Fruit fly (Drosophila melanogaster) whole organism, embryonic: ENCODE data around the gene CG12592.

ENCODE experiments used
- Atf6 ChIP-seq: fragments of 200-800 bp; sonication (Bioruptor generic); IDR thresholded peaks from 2 replicates; pipeline ENCODE4 v1.3.6; 2022; ENCODE audit warnings: missing biosample characterization, missing genetic modification characterization
- CG1024 ChIP-seq: fragments of 200-800 bp; sonication (Bioruptor generic); IDR thresholded peaks from 2 replicates; pipeline ENCODE4 v1.3.6; 2022; ENCODE audit warnings: missing biosample characterization, missing genetic modification characterization
- CG10366 ChIP-seq: fragments of 200-800 bp; sonication (Bioruptor generic); IDR thresholded peaks from 2 replicates; pipeline ENCODE4 v1.3.6; 2022; ENCODE audit warnings: missing biosample characterization, missing genetic modification characterization
- CG10959 ChIP-seq: fragments of 200-800 bp; sonication (Bioruptor generic); IDR thresholded peaks from 2 replicates; pipeline ENCODE4 v1.3.6; 2022; ENCODE audit warnings: missing biosample characterization, missing genetic modification characterization
- CG11398 ChIP-seq: fragments of 200-800 bp; sonication (Bioruptor generic); optimal IDR thresholded peaks from 2 replicates; lab custom pipeline; 2016; ENCODE audit warnings: missing biosample characterization, missing genetic modification characterization
- CG11456 ChIP-seq: fragments of 200-800 bp; sonication (Bioruptor generic); IDR thresholded peaks from 3 replicates; pipeline ENCODE4 v1.3.6; 2022; ENCODE audit warnings: missing biosample characterization, missing genetic modification characterization
- CG13287 ChIP-seq: fragments of 200-800 bp; sonication (Bioruptor generic); IDR thresholded peaks from 2 replicates; pipeline ENCODE4 v1.3.6; 2022; ENCODE audit warnings: missing biosample characterization, missing genetic modification characterization; ENCODE audit not compliant: partially characterized antibody
- CG14014 ChIP-seq: fragments of 200-800 bp; sonication (Bioruptor generic); IDR thresholded peaks from 2 replicates; pipeline ENCODE4 v1.3.6; 2022; ENCODE audit warnings: missing biosample characterization, missing genetic modification characterization
- CG17568 ChIP-seq: fragments of 200-800 bp; sonication (Bioruptor generic); optimal IDR thresholded peaks from 2 replicates; lab custom pipeline; 2018; ENCODE audit warnings: missing biosample characterization, mild to moderate bottlenecking, missing genetic modification characterization, moderate library complexity
- CG17612 ChIP-seq: fragments of 200-800 bp; sonication (Bioruptor generic); IDR thresholded peaks from 2 replicates; pipeline ENCODE4 v1.3.6; 2022; ENCODE audit warnings: missing biosample characterization, missing genetic modification characterization
- CG1792 ChIP-seq: fragments of 200-800 bp; sonication (Bioruptor generic); optimal IDR thresholded peaks from 2 replicates; lab custom pipeline; 2016; ENCODE audit warnings: missing biosample characterization, missing genetic modification characterization
- CG18764 ChIP-seq: fragments of 200-800 bp; sonication (Bioruptor generic); optimal IDR thresholded peaks from 3 replicates; lab custom pipeline; 2016; ENCODE audit warnings: missing biosample characterization, missing genetic modification characterization
- CG8478 ChIP-seq: fragments of >200 bp; optimal IDR thresholded peaks from 2 replicates; lab custom pipeline; 2018
- CkIIα-i1 ChIP-seq: fragments of 200-800 bp; sonication (Bioruptor generic); IDR thresholded peaks from 2 replicates; pipeline ENCODE4 v1.3.6; 2022; ENCODE audit warnings: missing biosample characterization, missing genetic modification characterization
- Deaf1 ChIP-seq: fragments of 200-800 bp; optimal IDR thresholded peaks from 3 replicates; lab custom pipeline; 2019; ENCODE audit warnings: missing biosample characterization, mild to moderate bottlenecking, missing genetic modification characterization, moderate library complexity
- Dp ChIP-seq: fragments of 200-800 bp; sonication (Bioruptor generic); optimal IDR thresholded peaks from 2 replicates; lab custom pipeline; 2018; ENCODE audit warnings: missing biosample characterization, mild to moderate bottlenecking, missing genetic modification characterization, moderate library complexity
- H15 ChIP-seq: fragments of 200-800 bp; sonication (Bioruptor generic); IDR thresholded peaks from 3 replicates; pipeline ENCODE4 v1.3.6; 2022; ENCODE audit warnings: missing biosample characterization, missing genetic modification characterization
- Hr78 ChIP-seq, 2 experiments: fragments of 200-800 bp in 1 of 2; fragments of >200 bp in 1 of 2; sonication (Bioruptor generic) in 1 of 2; optimal IDR thresholded peaks; 2 replicates each; lab custom pipeline; 2017 to 2019; ENCODE audit warnings: missing biosample characterization in 2 of 2, missing genetic modification characterization in 2 of 2, mild to moderate bottlenecking in 1 of 2, moderate library complexity in 1 of 2
- Mrtf ChIP-seq: fragments of 200-800 bp; sonication (Bioruptor generic); IDR thresholded peaks from 3 replicates; pipeline ENCODE4 v1.3.6; 2022; ENCODE audit warnings: missing biosample characterization, missing genetic modification characterization
- Neu2 ChIP-seq: fragments of 200-800 bp; sonication (Bioruptor generic); optimal IDR thresholded peaks from 3 replicates; lab custom pipeline; 2016; ENCODE audit warnings: missing biosample characterization, missing genetic modification characterization, borderline replicate concordance
- Nf-YB ChIP-seq: fragments of 200-800 bp; sonication (Bioruptor generic); optimal IDR thresholded peaks from 3 replicates; lab custom pipeline; 2019; ENCODE audit warnings: missing biosample characterization, mild to moderate bottlenecking, missing genetic modification characterization, moderate library complexity
- Nf-YC ChIP-seq: fragments of 200-800 bp; optimal IDR thresholded peaks from 3 replicates; lab custom pipeline; 2019; ENCODE audit warnings: missing biosample characterization, mild to moderate bottlenecking, missing genetic modification characterization, moderate library complexity
- Optix ChIP-seq: fragments of 200-800 bp; sonication (Bioruptor generic); IDR thresholded peaks from 3 replicates; pipeline ENCODE4 v1.3.6; 2022; ENCODE audit warnings: missing biosample characterization, missing genetic modification characterization
- Ravus ChIP-seq: fragments of 200-800 bp; sonication (Bioruptor generic); IDR thresholded peaks from 2 replicates; pipeline ENCODE4 v1.3.6; 2022; ENCODE audit warnings: missing biosample characterization, missing genetic modification characterization
- Scr ChIP-seq: fragments of 200-800 bp; sonication (Bioruptor generic); IDR thresholded peaks from 2 replicates; pipeline ENCODE4 v1.3.6; 2022; ENCODE audit warnings: missing biosample characterization, missing genetic modification characterization; ENCODE audit not compliant: partially characterized antibody
- YL-1 ChIP-seq: fragments of 200-800 bp; sonication (Bioruptor generic); optimal IDR thresholded peaks from 3 replicates; lab custom pipeline; 2017; ENCODE audit warnings: missing biosample characterization, mild to moderate bottlenecking, missing genetic modification characterization
- ase ChIP-seq: fragments of 200-800 bp; sonication (Bioruptor generic); IDR thresholded peaks from 3 replicates; pipeline ENCODE4 v1.3.6; 2022; ENCODE audit warnings: missing biosample characterization, missing genetic modification characterization
- btn ChIP-seq: fragments of 200-800 bp; sonication (Bioruptor generic); optimal IDR thresholded peaks from 2 replicates; lab custom pipeline; 2016; ENCODE audit warnings: missing biosample characterization, missing genetic modification characterization
- ewg ChIP-seq: fragments of 200-800 bp; sonication (Bioruptor generic); optimal IDR thresholded peaks from 3 replicates; lab custom pipeline; 2017; ENCODE audit warnings: mild to moderate bottlenecking, missing biosample characterization, missing genetic modification reagents, missing genetic modification characterization
- gem ChIP-seq: fragments of 200-800 bp; sonication (Bioruptor generic); optimal IDR thresholded peaks from 2 replicates; lab custom pipeline; 2019; ENCODE audit warnings: missing biosample characterization, mild to moderate bottlenecking, missing genetic modification characterization, moderate library complexity
- hkb ChIP-seq, 2 experiments: fragments of 200-800 bp in 1 of 2; fragments of >200 bp in 1 of 2; sonication (Bioruptor generic) in 1 of 2; IDR thresholded peaks in 1 of 2; optimal IDR thresholded peaks in 1 of 2; 2 replicates each; pipeline versions ENCODE4 v1.3.6 to Lab custom; 2017 to 2022; ENCODE audit warnings: missing biosample characterization in 1 of 2, missing genetic modification characterization in 1 of 2
- insv ChIP-seq, 2 experiments: fragments of 200-800 bp; sonication (Bioruptor generic); optimal IDR thresholded peaks; 3 replicates each; lab custom pipeline; 2016 to 2018; ENCODE audit warnings: missing biosample characterization in 2 of 2, missing genetic modification characterization in 2 of 2
- jing ChIP-seq: fragments of 200-800 bp; sonication (Bioruptor generic); optimal IDR thresholded peaks from 2 replicates; lab custom pipeline; 2018; ENCODE audit warnings: missing biosample characterization, mild to moderate bottlenecking, missing genetic modification characterization
- lbe ChIP-seq: fragments of 200-800 bp; sonication (Bioruptor generic); optimal IDR thresholded peaks from 2 replicates; lab custom pipeline; 2016; ENCODE audit warnings: missing biosample characterization, mild to moderate bottlenecking, missing genetic modification characterization
- nerfin-2 ChIP-seq: fragments of 200-800 bp; sonication (Bioruptor generic); IDR thresholded peaks from 2 replicates; pipeline ENCODE4 v1.3.6; 2022; ENCODE audit warnings: missing biosample characterization, missing genetic modification characterization; ENCODE audit not compliant: partially characterized antibody
- peb ChIP-seq: fragments of 200-800 bp; sonication (Bioruptor generic); IDR thresholded peaks from 2 replicates; pipeline ENCODE4 v1.3.6; 2022; ENCODE audit warnings: missing biosample characterization, missing genetic modification characterization
- so ChIP-seq: fragments of 200-800 bp; sonication (Bioruptor generic); IDR thresholded peaks from 3 replicates; pipeline ENCODE4 v1.3.6; 2022; ENCODE audit warnings: missing biosample characterization, missing genetic modification characterization
- trem ChIP-seq: fragments of 200-800 bp; optimal IDR thresholded peaks from 3 replicates; lab custom pipeline; 2019; ENCODE audit warnings: missing biosample characterization, mild to moderate bottlenecking, missing genetic modification characterization, moderate library complexity
- usp ChIP-seq: fragments of >200 bp; optimal IDR thresholded peaks from 2 replicates; lab custom pipeline; 2017; ENCODE audit warnings: missing biosample characterization, missing genetic modification characterization
- wor ChIP-seq: fragments of 200-800 bp; sonication (Bioruptor generic); IDR thresholded peaks from 2 replicates; pipeline ENCODE4 v1.3.6; 2022; ENCODE audit warnings: missing biosample characterization, missing genetic modification characterization
- zen ChIP-seq: fragments of 200-800 bp; sonication (Bioruptor generic); optimal IDR thresholded peaks from 3 replicates; lab custom pipeline; 2018; ENCODE audit warnings: missing biosample characterization, mild to moderate bottlenecking, missing genetic modification characterization, moderate library complexity

Gene CG12592

dm6 chr3R:10357364-10357676 lies 19.2 kb downstream of the CG12592 start (continued):
- TF ChIP-seq CG11398 (GFP tag; lab: Kevin White, UChicago) = no peak
- peak; percentile 5 for TF ChIP-seq Dp (GFP tag; lab: Kevin White, UChicago)
- no peak for TF ChIP-seq zen
- no peak for TF ChIP-seq CG11456 (GFP tag; lab: Robert Waterston, UW)
- TF ChIP-seq usp = no peak
- no peak for TF ChIP-seq Neu2 (GFP tag; lab: Kevin White, UChicago)
- no peak for TF ChIP-seq H15 (GFP tag; lab: Robert Waterston, UW)
- TF ChIP-seq nerfin-2 (GFP tag; lab: Robert Waterston, UW) = no peak
- no peak for TF ChIP-seq so (GFP tag; lab: Robert Waterston, UW)
- no peak for TF ChIP-seq btn
- TF ChIP-seq lbe (GFP tag; lab: Kevin White, UChicago) = no peak
- no peak for TF ChIP-seq gem (tag; lab: Kevin White, UChicago)
- TF ChIP-seq CG1024 = no peak
- TF ChIP-seq ase (GFP tag; lab: Robert Waterston, UW) = no peak
- TF ChIP-seq hkb (optimal IDR thresholded peaks at IDR 0.05; lab: Kevin White, UChicago) = no peak
- no peak for TF ChIP-seq hkb (GFP tag; IDR thresholded peaks at IDR 0.05; lab: Robert Waterston, UW)
- TF ChIP-seq CG10959 (GFP tag; lab: Robert Waterston, UW) = no peak
- peak in 1 of 2 experiments; percentile 34 for TF ChIP-seq insv (GFP tag; optimal IDR thresholded peaks at IDR 0.05; lab: Kevin White, UChicago)
- TF ChIP-seq CG18764 (GFP tag; lab: Kevin White, UChicago) = no peak
- TF ChIP-seq Mrtf = no peak
- TF ChIP-seq CG8478 (lab: Kevin White, UChicago) = no peak
- TF ChIP-seq trem = no peak
- no peak for TF ChIP-seq Scr (GFP tag; lab: Robert Waterston, UW)
- no peak for TF ChIP-seq CG10366
- no peak for TF ChIP-seq peb
- no peak for TF ChIP-seq CG1792 (GFP tag; lab: Kevin White, UChicago)
- no peak for TF ChIP-seq Hr78 (GFP tag; optimal IDR thresholded peaks at IDR 0.05; lab: Kevin White, UChicago)
- no peak for TF ChIP-seq CG17568 (GFP tag; lab: Kevin White, UChicago)
- TF ChIP-seq CG13287 (GFP tag; lab: Robert Waterston, UW) = no peak
- TF ChIP-seq jing (GFP tag; lab: Kevin White, UChicago) = no peak
- TF ChIP-seq Atf6 = no peak
- TF ChIP-seq CG17612 = no peak

DNA sequence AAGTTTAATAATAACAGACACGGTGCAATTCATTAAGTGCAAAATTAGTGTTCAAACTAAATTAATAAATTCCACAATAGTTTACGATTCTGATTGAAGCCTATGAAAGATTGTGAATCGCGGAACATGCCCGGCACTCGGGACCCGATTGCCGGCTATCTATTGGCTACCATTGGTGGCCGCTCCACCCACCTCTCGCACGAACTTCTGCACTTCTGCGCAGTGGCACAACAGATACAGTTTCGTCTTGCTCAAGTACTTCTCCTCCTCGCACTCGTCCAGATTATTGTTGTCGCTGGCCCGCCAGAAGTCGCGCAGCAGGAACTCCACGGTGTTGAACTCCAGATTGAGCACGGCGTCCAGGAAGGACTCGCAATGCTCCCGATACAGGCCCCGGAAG lies 26.1 kb downstream of the CG12592 start:
- TF ChIP-seq Optix = no peak
- TF ChIP-seq ewg (GFP tag; lab: Kevin White, UChicago) = peak; percentile 66
- no peak for TF ChIP-seq YL-1 (GFP tag; lab: Kevin White, UChicago)
- TF ChIP-seq Ravus (GFP tag; lab: Robert Waterston, UW) = no peak
- TF ChIP-seq CG14014 (GFP tag; lab: Robert Waterston, UW) = 0 out of 2 replicates have a peak, but pooled peaks have one; percentile 8
- peak; percentile 88 for TF ChIP-seq Nf-YC (tag; lab: Kevin White, UChicago)
- TF ChIP-seq wor (GFP tag; lab: Robert Waterston, UW) = no peak
- TF ChIP-seq Deaf1 (tag; lab: Kevin White, UChicago) = peak; percentile 84
- TF ChIP-seq CkIIα-i1 (GFP tag; lab: Robert Waterston, UW) = no peak
- peak; percentile 83 for TF ChIP-seq Nf-YB
